Worm (Caenorhabditis elegans) whole organism, late embryonic: Measurements from ENCODE around the gene slc-25A10.

Experiments
- C38D4.7 ChIP-seq: fragments of 200-800 bp; sonication (Bioruptor generic); optimal IDR thresholded peaks from 2 replicates; lab custom pipeline; 2018; ENCODE audit warnings: mild to moderate bottlenecking, missing genetic modification characterization, moderate library complexity, missing compliant biosample characterization
- ama-1 ChIP-seq: fragments of 150-350 bp; optimal IDR thresholded peaks from 2 replicates; lab custom pipeline; 2014
- ceh-22 ChIP-seq: sonication (generic microtip); optimal IDR thresholded peaks from 2 replicates; lab custom pipeline; 2017; ENCODE audit warnings: missing biosample characterization, missing genetic modification characterization
- ceh-31 ChIP-seq: sonication (generic microtip); optimal IDR thresholded peaks from 2 replicates; lab custom pipeline; 2016; ENCODE audit warnings: missing genetic modification characterization, missing compliant biosample characterization
- ceh-9 ChIP-seq: sonication (generic microtip); optimal IDR thresholded peaks from 2 replicates; lab custom pipeline; 2016; ENCODE audit warnings: mild to moderate bottlenecking, missing genetic modification characterization, inconsistent platforms, missing compliant biosample characterization
- hlh-13 ChIP-seq: fragments of 200-800 bp; sonication (Bioruptor generic); optimal IDR thresholded peaks from 2 replicates; lab custom pipeline; 2018; ENCODE audit warnings: mild to moderate bottlenecking, missing genetic modification characterization, missing compliant biosample characterization
- madf-2 ChIP-seq: sonication (generic microtip); optimal IDR thresholded peaks from 2 replicates; lab custom pipeline; 2017; ENCODE audit warnings: missing genetic modification characterization, missing compliant biosample characterization
- nfya-1 ChIP-seq: sonication (generic microtip); optimal IDR thresholded peaks from 2 replicates; lab custom pipeline; 2017; ENCODE audit warnings: missing genetic modification characterization, mild to moderate bottlenecking, missing compliant biosample characterization, antibody characterized with exemption, moderate library complexity
- sdc-2 ChIP-seq: sonication (generic microtip); optimal IDR thresholded peaks from 2 replicates; lab custom pipeline; 2016; ENCODE audit warnings: missing genotype, missing genetic modification characterization, missing compliant biosample characterization
- tbx-2 ChIP-seq: sonication (generic microtip); optimal IDR thresholded peaks from 2 replicates; lab custom pipeline; 2016; ENCODE audit warnings: missing genetic modification characterization, missing compliant biosample characterization
- unc-3 ChIP-seq, 2 experiments: fragments of 200-800 bp in 1 of 2; sonication (Bioruptor generic) in 1 of 2; sonication (generic microtip) in 1 of 2; conservative IDR thresholded peaks in 1 of 2; optimal IDR thresholded peaks in 1 of 2; 2 replicates each; pipeline versions ENCODE4 v1.3.6 to Lab custom; 2016 to 2022; ENCODE audit warnings: missing compliant biosample characterization in 2 of 2, missing genetic modification characterization in 2 of 2, missing genetic modification reagents in 1 of 2
- unc-55 ChIP-seq: sonication (generic microtip); optimal IDR thresholded peaks from 2 replicates; lab custom pipeline; 2017; ENCODE audit warnings: missing biosample characterization, missing genetic modification reagents, missing genetic modification characterization
- unc-86 ChIP-seq: sonication (generic microtip); optimal IDR thresholded peaks from 2 replicates; lab custom pipeline; 2016; ENCODE audit warnings: missing genetic modification characterization, missing compliant biosample characterization

- TF ChIP-seq ama-1 (lab: Kevin White, UChicago) = no peak
- no peak for TF ChIP-seq madf-2 (tag; lab: Kevin White, UChicago)
- TF ChIP-seq ceh-9 (tag; lab: Kevin White, UChicago) = no peak
- TF ChIP-seq C38D4.7 (GFP tag; lab: Kevin White, UChicago) = no peak
- TF ChIP-seq ceh-22 (tag; lab: Kevin White, UChicago) = no peak
- no peak for TF ChIP-seq unc-3 (GFP tag; conservative IDR thresholded peaks at IDR 0.05; lab: Robert Waterston, UW)
- TF ChIP-seq unc-3 (tag; optimal IDR thresholded peaks at IDR 0.05; lab: Kevin White, UChicago) = no peak
- no peak for TF ChIP-seq nfya-1
- TF ChIP-seq tbx-2 (tag; lab: Kevin White, UChicago) = no peak
- TF ChIP-seq unc-55 (GFP tag; lab: Kevin White, UChicago) = no peak
- no peak for TF ChIP-seq unc-86 (tag; lab: Kevin White, UChicago)
- no peak for TF ChIP-seq hlh-13 (GFP tag; lab: Kevin White, UChicago)
- TF ChIP-seq ceh-31 (tag; lab: Kevin White, UChicago) = no peak
- no peak for TF ChIP-seq sdc-2 (tag; lab: Kevin White, UChicago)
Measured at ce11 chrX:6761688-6762185, 36.3 kb upstream of the slc-25A10 start, which contains the start of gene abts-4.
